Worm (Caenorhabditis elegans): ENCODE measurements around the gene nlp-21.

DNA sequence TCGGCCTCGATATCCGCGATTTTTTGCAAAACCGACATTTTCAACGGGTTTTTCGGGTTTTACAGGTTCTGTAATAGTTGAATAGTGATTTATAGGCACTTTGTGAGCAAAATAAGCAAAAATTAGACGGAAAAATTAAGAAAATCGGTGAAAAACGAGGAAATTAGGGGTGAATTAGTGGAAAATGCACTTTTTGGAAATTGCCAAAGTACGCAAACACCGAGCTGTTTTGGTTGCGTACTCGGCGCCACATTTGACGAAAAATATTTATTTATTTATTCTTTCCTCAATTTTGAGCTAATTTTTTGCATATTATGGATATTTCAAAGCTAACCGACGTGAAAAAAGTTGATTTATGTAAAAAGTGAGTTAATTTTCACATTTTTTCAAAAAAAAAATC, 50.0 kb downstream of the nlp-21 start, which contains the start of the genes T28D6.6 and pen-2:
- TF ChIP-seq ceh-13 (GFP tag; optimal IDR thresholded peaks at IDR 0.05): no peak
- no peak for TF ChIP-seq ama-1 (optimal IDR thresholded peaks at IDR 0.05)
- no peak for TF ChIP-seq tra-4 (tag; optimal IDR thresholded peaks at IDR 0.05)
- TF ChIP-seq hmbx-1 (tag; optimal IDR thresholded peaks at IDR 0.05): no peak
- TF ChIP-seq hnd-1 (tag; optimal IDR thresholded peaks at IDR 0.05): no peak
- TF ChIP-seq flt-1 (GFP tag; IDR thresholded peaks at IDR 0.05): no peak
- TF ChIP-seq pes-1 (GFP tag; IDR thresholded peaks at IDR 0.05): no peak
- TF ChIP-seq ets-7 (tag; optimal IDR thresholded peaks at IDR 0.05): no peak
- TF ChIP-seq B0310.2 (tag; optimal IDR thresholded peaks at IDR 0.05): no peak
- no peak for TF ChIP-seq scrt-1 (GFP tag; IDR thresholded peaks at IDR 0.05)
